Worm (Caenorhabditis elegans) whole organism, early embryonic: ENCODE measurements around the gene ufl-1.

ENCODE experiments used
- aly-1 ChIP-seq: sonication (generic microtip); optimal IDR thresholded peaks from 2 replicates; lab custom pipeline; 2016; ENCODE audit warnings: missing genetic modification characterization, missing compliant biosample characterization
- ama-1 ChIP-seq: fragments of 150-350 bp; optimal IDR thresholded peaks from 2 replicates; lab custom pipeline; 2014
- flt-1 ChIP-seq: fragments of 200-800 bp; sonication (Bioruptor generic); IDR thresholded peaks from 2 replicates; pipeline ENCODE4 v1.3.6; 2022; ENCODE audit warnings: missing genetic modification characterization, missing compliant biosample characterization
- pes-1 ChIP-seq: fragments of 200-800 bp; sonication (Bioruptor generic); IDR thresholded peaks from 2 replicates; pipeline ENCODE4 v1.3.6; 2022; ENCODE audit warnings: missing genetic modification reagents, missing genetic modification characterization, missing compliant biosample characterization

DNA sequence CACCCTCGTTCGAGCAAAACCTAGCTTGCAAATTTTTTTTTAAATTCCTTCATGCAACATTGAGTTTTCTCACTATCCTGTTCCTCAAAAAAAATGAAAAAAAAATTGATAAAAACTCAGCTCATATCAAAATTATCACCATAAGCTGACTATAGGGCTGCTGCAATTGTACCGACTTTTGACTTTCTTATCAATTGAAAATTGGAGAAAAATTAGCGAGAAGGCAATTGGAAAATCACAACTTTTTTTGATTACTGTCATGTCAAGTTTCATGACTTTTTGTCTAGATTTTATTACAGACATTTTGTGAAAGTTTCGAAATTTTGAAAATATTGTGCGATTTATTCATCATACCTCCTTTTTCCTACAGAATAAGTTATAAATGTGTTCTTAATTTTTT is 10.8 kb downstream of the ufl-1 start:
- TF ChIP-seq flt-1 (GFP tag; lab: Robert Waterston, UW) (no peak), ama-1 (no peak), pes-1 (GFP tag; lab: Robert Waterston, UW) (no peak), aly-1 (tag; lab: Kevin White, UChicago) (no peak)
